Fruit fly (Drosophila melanogaster): ENCODE data around the gene CG18789.

The CG18789 gene

DNA sequence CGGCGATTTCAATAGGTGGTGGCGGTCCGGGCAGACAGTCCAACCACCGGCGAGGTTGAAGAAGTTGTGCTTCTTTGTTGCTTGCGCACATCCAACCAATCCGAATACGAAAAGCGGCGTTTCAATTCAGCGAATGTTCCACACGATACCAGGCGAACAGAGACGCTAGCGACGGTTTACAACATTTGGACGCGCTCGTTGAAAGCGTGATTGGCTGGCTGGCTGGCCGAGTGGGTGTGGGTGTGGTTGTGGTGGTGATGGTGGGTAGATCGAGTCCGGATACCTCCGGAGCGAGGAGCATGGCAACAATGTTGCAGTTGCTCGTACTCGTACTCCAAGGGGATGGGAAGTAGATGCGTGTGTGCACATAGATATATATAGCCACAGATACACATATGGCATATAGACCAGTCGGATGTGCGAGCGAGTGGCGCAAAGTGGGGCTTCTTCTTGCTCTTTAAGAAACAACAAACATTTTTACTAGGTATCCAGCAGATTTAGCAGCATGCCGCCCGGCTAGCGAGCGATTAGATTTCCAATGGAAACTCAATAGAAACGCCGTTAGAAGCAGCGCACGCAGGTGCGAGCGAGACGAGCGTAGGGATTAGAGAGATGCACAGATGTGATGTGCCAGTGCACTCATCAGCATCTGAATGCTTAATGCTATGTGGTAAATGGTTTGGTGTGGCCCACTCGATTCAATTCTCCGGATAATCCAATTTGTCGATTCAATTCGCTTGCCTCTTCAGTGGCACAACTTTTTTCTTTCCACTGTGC, 15.1 kb upstream of the CG18789 start (continued):
- TF ChIP-seq CG11456 (GFP tag; IDR thresholded peaks at IDR 0.05) (no peak), CG8388 (GFP tag; optimal IDR thresholded peaks at IDR 0.05) (peak; percentile 16), MTF-1 (GFP tag; optimal IDR thresholded peaks at IDR 0.05; ENCODE audit: borderline replicate concordance) (peak; percentile 58), Bteb2 (GFP tag; optimal IDR thresholded peaks at IDR 0.05) (no peak), Hr78 (GFP tag; optimal IDR thresholded peaks at IDR 0.05) (peak in 1 of 2 experiments; percentile 58), sug (tag; optimal IDR thresholded peaks at IDR 0.05) (peak; percentile 91), gsb-n (tag; optimal IDR thresholded peaks at IDR 0.05) (peak; percentile 63), pita (GFP tag; optimal IDR thresholded peaks at IDR 0.05) (no peak), CG32532 (GFP tag; IDR thresholded peaks at IDR 0.05) (no peak), sens-2 (GFP tag; IDR thresholded peaks at IDR 0.05) (no peak), sr (GFP tag; IDR thresholded peaks at IDR 0.05) (no peak), CG10209 (GFP tag; optimal IDR thresholded peaks at IDR 0.05) (no peak), chn (GFP tag; optimal IDR thresholded peaks at IDR 0.05) (peak; percentile 80), bcd (GFP tag; optimal IDR thresholded peaks at IDR 0.05) (peak; percentile 44), kah (GFP tag; optimal IDR thresholded peaks at IDR 0.05) (peak; percentile 85), Oli (tag; optimal IDR thresholded peaks at IDR 0.05) (no peak), ind (GFP tag; optimal IDR thresholded peaks at IDR 0.05) (no peak), CG11093 (GFP tag; IDR thresholded peaks at IDR 0.05) (no peak), CG12104 (GFP tag; optimal IDR thresholded peaks at IDR 0.05) (no peak), lab (GFP tag; optimal IDR thresholded peaks at IDR 0.05) (peak; percentile 45), CG2875 (GFP tag; optimal IDR thresholded peaks at IDR 0.05) (no peak), zf30C (GFP tag; optimal IDR thresholded peaks at IDR 0.05) (no peak), CG18599 (GFP tag; optimal IDR thresholded peaks at IDR 0.05) (peak; percentile 18), Meics (GFP tag; optimal IDR thresholded peaks at IDR 0.05) (no peak), Vsx1 (GFP tag; optimal IDR thresholded peaks at IDR 0.05) (peak; percentile 43), Nf-YC (tag; optimal IDR thresholded peaks at IDR 0.05) (peak; percentile 100), chinmo (GFP tag; IDR thresholded peaks at IDR 0.05; ENCODE audit: partially characterized antibody) (no peak), seq (GFP tag; IDR thresholded peaks at IDR 0.05) (no peak), Mes4 (GFP tag; optimal IDR thresholded peaks at IDR 0.05) (no peak), Fer3 (tag; optimal IDR thresholded peaks at IDR 0.05) (no peak), CG8944 (GFP tag; optimal IDR thresholded peaks at IDR 0.05) (no peak), scrt (GFP tag; optimal IDR thresholded peaks at IDR 0.05) (no peak), CG33557 (GFP tag; optimal IDR thresholded peaks at IDR 0.05) (peak; percentile 40), ci (GFP tag; IDR thresholded peaks at IDR 0.05) (no peak), Kr (GFP tag; optimal IDR thresholded peaks at IDR 0.05) (peak; percentile 13), gfzf (GFP tag; optimal IDR thresholded peaks at IDR 0.05) (no peak), CG1529 (GFP tag; optimal IDR thresholded peaks at IDR 0.05) (peak; percentile 23), CG7271 (tag; optimal IDR thresholded peaks at IDR 0.05) (no peak), sd (tag; optimal IDR thresholded peaks at IDR 0.05) (no peak), gem (tag; optimal IDR thresholded peaks at IDR 0.05) (no peak), abd-A (tag; optimal IDR thresholded peaks at IDR 0.05) (peak; percentile 87), CG16815 (GFP tag; optimal IDR thresholded peaks at IDR 0.05) (no peak), Side (GFP tag; optimal IDR thresholded peaks at IDR 0.05) (peak; percentile 56), bsh (GFP tag; optimal IDR thresholded peaks at IDR 0.05) (peak in 1 of 2 experiments; percentile 42), CG34376 (GFP tag; optimal IDR thresholded peaks at IDR 0.05) (peak; percentile 98), Sin3A (optimal IDR thresholded peaks at IDR 0.05) (no peak), CG1792 (GFP tag; optimal IDR thresholded peaks at IDR 0.05) (no peak), CG17385 (GFP tag; optimal IDR thresholded peaks at IDR 0.05) (peak; percentile 96), NK7.1 (GFP tag; optimal IDR thresholded peaks at IDR 0.05) (no peak)
